Worm (Caenorhabditis elegans): ENCODE measurements around the gene ttr-41.

The ttr-41 gene

ce11 chrII:4706359-4706871, 21.3 kb downstream of the ttr-41 start, which contains the start of the genes F10G7.9 and tsn-1 (continued):
- no peak for TF ChIP-seq mef-2 (tag; optimal IDR thresholded peaks at IDR 0.05)
- TF ChIP-seq swsn-7 (tag; optimal IDR thresholded peaks at IDR 0.05): peak; percentile 47
- no peak for TF ChIP-seq zip-4 (GFP tag; optimal IDR thresholded peaks at IDR 0.05)
- TF ChIP-seq hpl-2 (GFP tag; optimal IDR thresholded peaks at IDR 0.05): no peak
- peak; percentile 48 for TF ChIP-seq C16A3.4 (tag; optimal IDR thresholded peaks at IDR 0.05)
- TF ChIP-seq fkh-4 (tag; optimal IDR thresholded peaks at IDR 0.05; ENCODE audit: borderline replicate concordance): no peak
- TF ChIP-seq hlh-17 (GFP tag; optimal IDR thresholded peaks at IDR 0.05; ENCODE audit: borderline replicate concordance): no peak
- peak; percentile 71 for TF ChIP-seq nhr-71 (tag; optimal IDR thresholded peaks at IDR 0.05)
- no peak for TF ChIP-seq ztf-11 (tag; optimal IDR thresholded peaks at IDR 0.05)
- no peak for TF ChIP-seq sptf-1 (tag; optimal IDR thresholded peaks at IDR 0.05)
- no peak for TF ChIP-seq grh-1 (GFP tag; IDR thresholded peaks at IDR 0.05)
- no peak for TF ChIP-seq alr-1 (tag; optimal IDR thresholded peaks at IDR 0.05; ENCODE audit: borderline replicate concordance)
- TF ChIP-seq lin-39 (tag; optimal IDR thresholded peaks at IDR 0.05): no peak
- TF ChIP-seq aly-2 (tag; optimal IDR thresholded peaks at IDR 0.05): no peak
- TF ChIP-seq ztf-4 (tag; optimal IDR thresholded peaks at IDR 0.05): no peak
- no peak for TF ChIP-seq ces-1 (GFP tag; optimal IDR thresholded peaks at IDR 0.05)
- no peak for TF ChIP-seq sox-4 (tag; optimal IDR thresholded peaks at IDR 0.05)
- TF ChIP-seq unc-86 (tag; optimal IDR thresholded peaks at IDR 0.05): peak; percentile 33
- TF ChIP-seq ceh-8 (GFP tag; optimal IDR thresholded peaks at IDR 0.05): no peak
- TF ChIP-seq xbp-1 (tag; optimal IDR thresholded peaks at IDR 0.05): peak; percentile 49
- peak; percentile 44; the same call in 1 of the 2 replicates for TF ChIP-seq nhr-19 (GFP tag; conservative IDR thresholded peaks at IDR 0.05)
- TF ChIP-seq lin-14 (GFP tag; optimal IDR thresholded peaks at IDR 0.05): peak; percentile 68
- no peak for TF ChIP-seq nhr-84 (tag; optimal IDR thresholded peaks at IDR 0.05)
- no peak for TF ChIP-seq unc-98 (GFP tag; IDR thresholded peaks at IDR 0.05)
- no peak for TF ChIP-seq mab-9 (GFP tag; IDR thresholded peaks at IDR 0.05)
- TF ChIP-seq fos-1 (tag; optimal IDR thresholded peaks at IDR 0.05): no peak
- TF ChIP-seq zag-1 (tag; optimal IDR thresholded peaks at IDR 0.05): no peak
- no peak for TF ChIP-seq efl-3 (GFP tag; optimal IDR thresholded peaks at IDR 0.05)
- TF ChIP-seq efl-1 (optimal IDR thresholded peaks at IDR 0.05): peak; percentile 80 to 87
- peak; percentile 70 to 96 for TF ChIP-seq efl-1 (GFP tag; optimal IDR thresholded peaks at IDR 0.05 in 1 of 2)
- TF ChIP-seq nhr-20 (tag; optimal IDR thresholded peaks at IDR 0.05): peak; percentile 58
- no peak for TF ChIP-seq C04F5.9 (tag; optimal IDR thresholded peaks at IDR 0.05)
- TF ChIP-seq nhr-76 (tag; optimal IDR thresholded peaks at IDR 0.05): no peak
- no peak for TF ChIP-seq C34B4.2 (tag; optimal IDR thresholded peaks at IDR 0.05)
- no peak for TF ChIP-seq unc-30 (tag; optimal IDR thresholded peaks at IDR 0.05)
- peak; percentile 50 for TF ChIP-seq isw-1 (GFP tag; IDR thresholded peaks at IDR 0.05)
- TF ChIP-seq lin-13 (GFP tag; optimal IDR thresholded peaks at IDR 0.05): peak; percentile 50
- TF ChIP-seq pag-3 (tag; optimal IDR thresholded peaks at IDR 0.05; ENCODE audit: borderline replicate concordance, insufficient read depth): no peak

DNA sequence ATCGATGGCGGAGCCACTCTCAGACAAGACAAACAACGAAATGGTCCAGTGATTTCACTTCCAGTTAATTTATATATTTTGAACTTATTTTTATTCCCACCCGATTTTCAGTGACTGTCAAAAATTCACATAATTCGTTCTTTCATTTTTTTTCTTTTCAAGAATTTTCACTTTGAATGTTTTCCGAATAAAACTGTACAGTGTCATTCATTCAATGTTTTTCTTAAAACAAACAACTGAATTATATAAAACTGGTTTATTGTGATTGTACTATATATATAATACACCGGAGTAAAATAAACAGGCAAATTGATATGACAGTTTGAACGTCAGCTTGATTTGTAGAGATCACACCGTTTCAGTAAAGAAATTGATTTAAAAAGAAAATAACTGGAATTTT, 24.7 kb downstream of the ttr-41 start:
- no peak for TF ChIP-seq nhr-90 (tag; optimal IDR thresholded peaks at IDR 0.05; ENCODE audit: poor library complexity)

ce11 chrII:4701482-4702119, 26.1 kb downstream of the ttr-41 start, which contains the start of gene unc-85:
unc-85 (plus strand) TSS chrII:4702069.
- TF ChIP-seq lin-14 (GFP tag; optimal IDR thresholded peaks at IDR 0.05): peak; percentile 83
- peak; percentile 40 for TF ChIP-seq sox-4 (tag; optimal IDR thresholded peaks at IDR 0.05)
- TF ChIP-seq lin-13 (GFP tag; optimal IDR thresholded peaks at IDR 0.05): peak; percentile 44
- peak; percentile 61 for TF ChIP-seq xbp-1 (tag; optimal IDR thresholded peaks at IDR 0.05)
- TF ChIP-seq nhr-47 (tag; optimal IDR thresholded peaks at IDR 0.05): peak; percentile 82
- TF ChIP-seq lin-15B (tag; optimal IDR thresholded peaks at IDR 0.05): peak; percentile 71
- peak; percentile 47 for TF ChIP-seq dsc-1 (tag; optimal IDR thresholded peaks at IDR 0.05)
- peak; percentile 72 to 88 for TF ChIP-seq lsy-2 (tag; optimal IDR thresholded peaks at IDR 0.05)
- TF ChIP-seq dpl-1 (GFP tag; optimal IDR thresholded peaks at IDR 0.05): peak; percentile 44 to 80 (median 70)
- peak; percentile 22 for TF ChIP-seq nhr-77 (tag; optimal IDR thresholded peaks at IDR 0.05)
- TF ChIP-seq lir-3 (tag; optimal IDR thresholded peaks at IDR 0.05; ENCODE audit: poor library complexity): peak; percentile 65
- TF ChIP-seq nhr-20 (tag; optimal IDR thresholded peaks at IDR 0.05): peak; percentile 73
- peak; percentile 19 for TF ChIP-seq ceh-8 (GFP tag; optimal IDR thresholded peaks at IDR 0.05)
- peak; percentile 28 for TF ChIP-seq C04F5.9 (tag; optimal IDR thresholded peaks at IDR 0.05)
- peak; percentile 69 for TF ChIP-seq mab-9 (GFP tag; IDR thresholded peaks at IDR 0.05)
- peak; percentile 52 for TF ChIP-seq jun-1 (tag; optimal IDR thresholded peaks at IDR 0.05)
- TF ChIP-seq skn-1 (tag; optimal IDR thresholded peaks at IDR 0.05): peak; percentile 45
- TF ChIP-seq unc-130 (tag; optimal IDR thresholded peaks at IDR 0.05): peak; percentile 50
- TF ChIP-seq nhr-71 (tag; optimal IDR thresholded peaks at IDR 0.05): peak; percentile 87

Data from whole organism, L1 larva.